Worm (Caenorhabditis elegans) whole organism, mixed stage, embryonic: ENCODE data around the gene ttr-43.

Experiments used
- M03D4.4 ChIP-seq: sonication (generic microtip); optimal IDR thresholded peaks from 2 replicates; lab custom pipeline; 2017; ENCODE audit warnings: mild to moderate bottlenecking, missing genetic modification characterization, missing compliant biosample characterization
- bed-3 ChIP-seq: fragments of 200-800 bp; sonication (Bioruptor generic); optimal IDR thresholded peaks from 3 replicates; lab custom pipeline; 2018; ENCODE audit warnings: mild to moderate bottlenecking, missing genetic modification characterization, moderate library complexity, missing compliant biosample characterization
- ceh-39 ChIP-seq: fragments of 150-350 bp; optimal IDR thresholded peaks from 2 replicates; lab custom pipeline; 2014; ENCODE audit warnings: missing biosample characterization, missing genetic modification characterization
- ceh-43 ChIP-seq: fragments of 200-800 bp; sonication (Bioruptor generic); optimal IDR thresholded peaks from 2 replicates; lab custom pipeline; 2018; ENCODE audit warnings: mild to moderate bottlenecking, missing genetic modification characterization, moderate library complexity, missing compliant biosample characterization
- ces-1 ChIP-seq: fragments of 150-350 bp; optimal IDR thresholded peaks from 2 replicates; lab custom pipeline; 2014; ENCODE audit warnings: missing biosample characterization, missing genetic modification reagents, missing genetic modification characterization
- cnd-1 ChIP-seq: fragments of 200-800 bp; sonication (Bioruptor generic); optimal IDR thresholded peaks from 2 replicates; lab custom pipeline; 2018; ENCODE audit warnings: mild to moderate bottlenecking, missing genetic modification characterization, missing compliant biosample characterization
- elt-1 ChIP-seq: sonication (generic microtip); optimal IDR thresholded peaks from 2 replicates; lab custom pipeline; 2017; ENCODE audit warnings: missing genetic modification characterization, mild to moderate bottlenecking, missing compliant biosample characterization, antibody characterized with exemption, moderate library complexity, borderline replicate concordance; ENCODE audit not compliant: insufficient read depth
- elt-3 ChIP-seq: fragments of 150-350 bp; optimal IDR thresholded peaks from 2 replicates; lab custom pipeline; 2014; ENCODE audit warnings: missing biosample characterization, missing genetic modification characterization
- flh-1 ChIP-seq: fragments of 200-800 bp; sonication (Bioruptor generic); optimal IDR thresholded peaks from 2 replicates; lab custom pipeline; 2018; ENCODE audit warnings: mild to moderate bottlenecking, missing genetic modification characterization, moderate library complexity, missing compliant biosample characterization
- ham-2 ChIP-seq: fragments of 200-800 bp; sonication (Bioruptor generic); optimal IDR thresholded peaks from 2 replicates; lab custom pipeline; 2018; ENCODE audit warnings: mild to moderate bottlenecking, missing genetic modification characterization, missing compliant biosample characterization
- hlh-1 ChIP-seq: fragments of 150-350 bp; optimal IDR thresholded peaks from 2 replicates; lab custom pipeline; 2014; ENCODE audit warnings: missing biosample characterization, missing genetic modification reagents, missing genetic modification characterization
- lin-13 ChIP-seq: fragments of 150-350 bp; optimal IDR thresholded peaks from 2 replicates; lab custom pipeline; 2014; ENCODE audit warnings: missing biosample characterization, missing genetic modification characterization
- mab-5 ChIP-seq: fragments of 150-350 bp; optimal IDR thresholded peaks from 2 replicates; lab custom pipeline; 2014; ENCODE audit warnings: missing biosample characterization, missing genetic modification characterization
- mls-2 ChIP-seq: sonication (generic microtip); optimal IDR thresholded peaks from 2 replicates; lab custom pipeline; 2016; ENCODE audit warnings: mild to moderate bottlenecking, missing genetic modification characterization, moderate library complexity, missing compliant biosample characterization
- nhr-12 ChIP-seq: fragments of 150-350 bp; optimal IDR thresholded peaks from 2 replicates; lab custom pipeline; 2014; ENCODE audit warnings: missing biosample characterization, missing genetic modification characterization
- nhr-2 ChIP-seq: fragments of 150-350 bp; optimal IDR thresholded peaks from 2 replicates; lab custom pipeline; 2014; ENCODE audit warnings: missing biosample characterization, missing genetic modification characterization
- nhr-237 ChIP-seq: fragments of 150-350 bp; optimal IDR thresholded peaks from 2 replicates; lab custom pipeline; 2014; ENCODE audit warnings: missing biosample characterization, missing genetic modification characterization
- nhr-76 ChIP-seq: sonication (generic microtip); optimal IDR thresholded peaks from 2 replicates; lab custom pipeline; 2017; ENCODE audit warnings: missing biosample characterization, missing genetic modification characterization
- pha-4 ChIP-seq: fragments of 150-350 bp; optimal IDR thresholded peaks from 2 replicates; lab custom pipeline; 2018; ENCODE audit warnings: missing biosample characterization, missing genetic modification reagents, missing genetic modification characterization
- sem-2 ChIP-seq: fragments of 200-800 bp; sonication (Bioruptor generic); optimal IDR thresholded peaks from 2 replicates; lab custom pipeline; 2018; ENCODE audit warnings: mild to moderate bottlenecking, missing genetic modification characterization, missing compliant biosample characterization
- snpc-4 ChIP-seq: fragments of 150-350 bp; optimal IDR thresholded peaks from 2 replicates; lab custom pipeline; 2014; ENCODE audit warnings: missing biosample characterization, missing genetic modification characterization
- tbx-8 ChIP-seq: fragments of 200-800 bp; sonication (Bioruptor generic); optimal IDR thresholded peaks from 2 replicates; lab custom pipeline; 2018; ENCODE audit warnings: mild to moderate bottlenecking, missing genetic modification characterization, moderate library complexity, missing compliant biosample characterization
- unc-120 ChIP-seq: sonication (generic microtip); optimal IDR thresholded peaks from 2 replicates; lab custom pipeline; 2017; ENCODE audit warnings: missing genetic modification characterization, missing compliant biosample characterization; ENCODE audit not compliant: poor library complexity, severe bottlenecking
- unc-39 ChIP-seq: fragments of 150-350 bp; optimal IDR thresholded peaks from 2 replicates; lab custom pipeline; 2014; ENCODE audit warnings: missing biosample characterization, missing genetic modification characterization
- unc-62 ChIP-seq: fragments of 150-350 bp; optimal IDR thresholded peaks from 2 replicates; lab custom pipeline; 2014; ENCODE audit warnings: missing biosample characterization, missing genetic modification reagents, missing genetic modification characterization
- zip-8 ChIP-seq: fragments of 150-350 bp; optimal IDR thresholded peaks from 2 replicates; lab custom pipeline; 2014; ENCODE audit warnings: missing biosample characterization, missing genetic modification characterization
- ztf-11 ChIP-seq: fragments of 150-350 bp; optimal IDR thresholded peaks from 2 replicates; lab custom pipeline; 2014; ENCODE audit warnings: missing biosample characterization, missing genetic modification characterization

ttr-43 gene

ce11 chrV:12554172-12555031 lies 36.1 kb downstream of the ttr-43 start:
- TF ChIP-seq ztf-11 (no peak), ceh-43 (GFP tag; lab: Kevin White, UChicago) (no peak), sem-2 (GFP tag; lab: Kevin White, UChicago) (no peak), zip-8 (tag; lab: Kevin White, UChicago) (no peak), cnd-1 (tag; lab: Kevin White, UChicago) (no peak), tbx-8 (no peak), flh-1 (GFP tag; lab: Kevin White, UChicago) (no peak), ham-2 (no peak)

- TF ChIP-seq elt-1 (tag; lab: Kevin White, UChicago), result peak; percentile 81
- peak; percentile 35 for TF ChIP-seq ham-2
- no peak for TF ChIP-seq mab-5 (tag; lab: Kevin White, UChicago)
- no peak for TF ChIP-seq bed-3 (GFP tag; lab: Kevin White, UChicago)
- TF ChIP-seq elt-3 (tag; lab: Kevin White, UChicago), result peak; percentile 92
- TF ChIP-seq, all 35 proteins: peak for 3
These were observed 37.2 kb downstream of the ttr-43 start for ce11 chrV:12553286-12553725.

ce11 chrV:12552671-12553212 lies 37.8 kb downstream of the ttr-43 start, which contains the start of gene F45D3.4:
TSS of gene F45D3.4 (minus strand) at chrV:12553191.
- TF ChIP-seq ces-1 (GFP tag; lab: Kevin White, UChicago) (no peak), ztf-11 (no peak), snpc-4 (tag; lab: Kevin White, UChicago) (no peak), nhr-2 (tag; lab: Kevin White, UChicago) (no peak), nhr-76 (no peak), nhr-12 (tag; lab: Kevin White, UChicago) (no peak), nhr-237 (no peak), mab-5 (tag; lab: Kevin White, UChicago) (no peak), elt-1 (tag; lab: Kevin White, UChicago) (no peak), bed-3 (GFP tag; lab: Kevin White, UChicago) (no peak), hlh-1 (tag; lab: Kevin White, UChicago) (no peak), unc-62 (GFP tag; lab: Kevin White, UChicago) (no peak), flh-1 (GFP tag; lab: Kevin White, UChicago) (no peak), ham-2 (no peak), M03D4.4 (tag; lab: Kevin White, UChicago) (no peak), pha-4 (tag; lab: Kevin White, UChicago) (no peak), ceh-39 (no peak), cnd-1 (tag; lab: Kevin White, UChicago) (no peak), mls-2 (tag; lab: Kevin White, UChicago) (no peak)

ce11 chrV:12551638-12552478 lies 38.6 kb downstream of the ttr-43 start:
- no peak for TF ChIP-seq unc-62 (GFP tag; lab: Kevin White, UChicago)
- TF ChIP-seq unc-120, result no peak
- no peak for TF ChIP-seq flh-1 (GFP tag; lab: Kevin White, UChicago)
- TF ChIP-seq snpc-4 (tag; lab: Kevin White, UChicago), result no peak

ce11 chrV:12550755-12551154 lies 39.7 kb downstream of the ttr-43 start:
- TF ChIP-seq nhr-12 (tag; lab: Kevin White, UChicago) (no peak), flh-1 (GFP tag; lab: Kevin White, UChicago) (no peak), unc-39 (no peak), mab-5 (tag; lab: Kevin White, UChicago) (no peak), elt-3 (tag; lab: Kevin White, UChicago) (no peak), ham-2 (no peak), unc-62 (GFP tag; lab: Kevin White, UChicago) (no peak), ceh-43 (GFP tag; lab: Kevin White, UChicago) (no peak), pha-4 (tag; lab: Kevin White, UChicago) (no peak), nhr-237 (no peak), nhr-2 (tag; lab: Kevin White, UChicago) (no peak), hlh-1 (tag; lab: Kevin White, UChicago) (no peak), nhr-76 (no peak), lin-13 (tag; lab: Kevin White, UChicago) (no peak)
